Worm (Caenorhabditis elegans) whole organism, L2 larva: ENCODE measurements around the gene rab-35.

Source experiments
- ama-1 ChIP-seq: fragments of 150-350 bp; optimal IDR thresholded peaks from 2 replicates; lab custom pipeline; 2018; ENCODE audit warnings: inconsistent platforms
- elt-1 ChIP-seq: fragments of 150-350 bp; optimal IDR thresholded peaks from 2 replicates; lab custom pipeline; 2014; ENCODE audit warnings: missing biosample characterization, missing genetic modification characterization
- fos-1 ChIP-seq: fragments of 150-350 bp; optimal IDR thresholded peaks from 2 replicates; lab custom pipeline; 2014; ENCODE audit warnings: missing biosample characterization, missing genetic modification characterization
- lin-39 ChIP-seq: fragments of 150-350 bp; optimal IDR thresholded peaks from 2 replicates; lab custom pipeline; 2014; ENCODE audit warnings: missing biosample characterization, missing genetic modification reagents, missing genetic modification characterization
- mbf-1 ChIP-seq: sonication (generic microtip); optimal IDR thresholded peaks from 2 replicates; lab custom pipeline; 2017; ENCODE audit warnings: missing biosample characterization, missing genetic modification characterization
- mdl-1 ChIP-seq, 2 experiments: fragments of 150-350 bp in 1 of 2; sonication (generic microtip) in 1 of 2; optimal IDR thresholded peaks; 2 replicates each; lab custom pipeline; 2017; ENCODE audit warnings: missing biosample characterization in 2 of 2, missing genetic modification characterization in 2 of 2
- nhr-10 ChIP-seq: sonication (generic microtip); optimal IDR thresholded peaks from 2 replicates; lab custom pipeline; 2017; ENCODE audit warnings: missing biosample characterization, missing genetic modification characterization
- nhr-11 ChIP-seq: fragments of 150-350 bp; optimal IDR thresholded peaks from 2 replicates; lab custom pipeline; 2014; ENCODE audit warnings: missing biosample characterization, missing genetic modification characterization
- nhr-237 ChIP-seq: fragments of 150-350 bp; optimal IDR thresholded peaks from 2 replicates; lab custom pipeline; 2014; ENCODE audit warnings: missing biosample characterization, missing genetic modification characterization
- nhr-6 ChIP-seq: fragments of 150-350 bp; optimal IDR thresholded peaks from 2 replicates; lab custom pipeline; 2014; ENCODE audit warnings: missing biosample characterization, missing genetic modification characterization
- sem-4 ChIP-seq: fragments of 150-350 bp; optimal IDR thresholded peaks from 2 replicates; lab custom pipeline; 2014; ENCODE audit warnings: missing biosample characterization, missing genetic modification reagents, missing genetic modification characterization
- skn-1 ChIP-seq: sonication (generic microtip); optimal IDR thresholded peaks from 2 replicates; lab custom pipeline; 2017; ENCODE audit warnings: missing biosample characterization, missing genetic modification characterization
- unc-62 ChIP-seq: fragments of 150-350 bp; optimal IDR thresholded peaks from 2 replicates; lab custom pipeline; 2014; ENCODE audit warnings: missing biosample characterization, missing genetic modification reagents, missing genetic modification characterization

ce11 chrIII:11355758-11356323, 44.5 kb upstream of the rab-35 start:
- TF ChIP-seq unc-62 (GFP tag; lab: Kevin White, UChicago), result no peak
- TF ChIP-seq ama-1, result no peak
- TF ChIP-seq elt-1 (tag; lab: Kevin White, UChicago), result no peak
- no peak for TF ChIP-seq fos-1
- TF ChIP-seq sem-4 (tag; lab: Kevin White, UChicago), result no peak
- no peak for TF ChIP-seq mbf-1 (tag; lab: Kevin White, UChicago)
- no peak for TF ChIP-seq mdl-1 (tag; optimal IDR thresholded peaks at IDR 0.05; lab: Kevin White, UChicago)
- no peak for TF ChIP-seq nhr-237
- no peak for TF ChIP-seq nhr-6 (tag; lab: Kevin White, UChicago)
- no peak for TF ChIP-seq nhr-10 (tag; lab: Kevin White, UChicago)
- TF ChIP-seq skn-1 (tag; lab: Kevin White, UChicago), result no peak
- TF ChIP-seq lin-39 (tag; lab: Kevin White, UChicago), result no peak
- TF ChIP-seq nhr-11 (tag; lab: Kevin White, UChicago), result no peak
